Worm (Caenorhabditis elegans): ENCODE data around the gene grl-12.

DNA sequence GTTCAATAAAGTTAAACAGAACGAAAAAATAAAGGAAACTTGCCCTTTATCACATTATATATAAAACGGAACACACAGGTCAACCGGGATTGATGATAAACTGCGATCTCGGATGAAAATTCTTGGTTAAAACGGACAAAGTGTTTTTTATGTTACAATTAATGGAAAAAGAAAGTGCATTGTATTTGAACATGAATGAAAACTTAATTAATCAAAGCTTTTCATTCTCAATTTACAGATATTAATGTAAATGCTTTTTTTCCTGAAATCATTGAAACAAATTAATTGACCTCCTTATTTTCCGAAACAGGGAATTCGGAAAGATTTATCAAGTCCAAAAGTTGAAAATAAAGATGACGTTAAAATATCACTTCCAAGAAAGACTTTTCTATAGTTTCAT, 35.4 kb downstream of the grl-12 start, which contains the start of gene F41E6.8:
- TF ChIP-seq ceh-82 (tag; optimal IDR thresholded peaks at IDR 0.05) (no peak), attf-4 (tag; optimal IDR thresholded peaks at IDR 0.05) (no peak), pha-4 (GFP tag; IDR thresholded peaks at IDR 0.05) (no peak), pha-4 (tag; optimal IDR thresholded peaks at IDR 0.05) (no peak), ZK546.5 (tag; optimal IDR thresholded peaks at IDR 0.05) (no peak), F49E8.2 (tag; optimal IDR thresholded peaks at IDR 0.05; ENCODE audit: borderline replicate concordance) (no peak), lir-3 (tag; optimal IDR thresholded peaks at IDR 0.05) (no peak), dmd-8 (GFP tag; IDR thresholded peaks at IDR 0.05) (no peak), nhr-28 (tag; optimal IDR thresholded peaks at IDR 0.05) (no peak), mep-1 (tag; optimal IDR thresholded peaks at IDR 0.05) (no peak), snpc-4 (tag; optimal IDR thresholded peaks at IDR 0.05) (no peak), lsy-2 (tag; optimal IDR thresholded peaks at IDR 0.05) (no peak), T26A8.4 (GFP tag; IDR thresholded peaks at IDR 0.05) (no peak), lin-13 (GFP tag; optimal IDR thresholded peaks at IDR 0.05) (no peak), pqm-1 (tag; optimal IDR thresholded peaks at IDR 0.05) (no peak)
